Fruit fly (Drosophila melanogaster) whole organism: ENCODE data around the gene Neurl4.

Experiments used
- CG8478 ChIP-seq: fragments of >200 bp; optimal IDR thresholded peaks from 2 replicates; lab custom pipeline; 2018; ENCODE audit warnings: inconsistent platforms
- Dll ChIP-seq: fragments of >200 bp; optimal IDR thresholded peaks from 2 replicates; lab custom pipeline; 2017
- EcR ChIP-seq, 2 experiments: fragments of >200 bp; optimal IDR thresholded peaks; 2 replicates each; lab custom pipeline; 2017; ENCODE audit warnings: missing biosample characterization in 2 of 2, missing genetic modification characterization in 2 of 2, missing genetic modification reagents in 2 of 2
- pan ChIP-seq: fragments of >200 bp; optimal IDR thresholded peaks from 2 replicates; lab custom pipeline; 2017
- psq ChIP-seq: fragments of >200 bp; optimal IDR thresholded peaks from 2 replicates; lab custom pipeline; 2017
- usp ChIP-seq: fragments of >200 bp; optimal IDR thresholded peaks from 2 replicates; lab custom pipeline; 2017; ENCODE audit warnings: missing biosample characterization, missing genetic modification characterization, mixed read lengths

Gene Neurl4

DNA sequence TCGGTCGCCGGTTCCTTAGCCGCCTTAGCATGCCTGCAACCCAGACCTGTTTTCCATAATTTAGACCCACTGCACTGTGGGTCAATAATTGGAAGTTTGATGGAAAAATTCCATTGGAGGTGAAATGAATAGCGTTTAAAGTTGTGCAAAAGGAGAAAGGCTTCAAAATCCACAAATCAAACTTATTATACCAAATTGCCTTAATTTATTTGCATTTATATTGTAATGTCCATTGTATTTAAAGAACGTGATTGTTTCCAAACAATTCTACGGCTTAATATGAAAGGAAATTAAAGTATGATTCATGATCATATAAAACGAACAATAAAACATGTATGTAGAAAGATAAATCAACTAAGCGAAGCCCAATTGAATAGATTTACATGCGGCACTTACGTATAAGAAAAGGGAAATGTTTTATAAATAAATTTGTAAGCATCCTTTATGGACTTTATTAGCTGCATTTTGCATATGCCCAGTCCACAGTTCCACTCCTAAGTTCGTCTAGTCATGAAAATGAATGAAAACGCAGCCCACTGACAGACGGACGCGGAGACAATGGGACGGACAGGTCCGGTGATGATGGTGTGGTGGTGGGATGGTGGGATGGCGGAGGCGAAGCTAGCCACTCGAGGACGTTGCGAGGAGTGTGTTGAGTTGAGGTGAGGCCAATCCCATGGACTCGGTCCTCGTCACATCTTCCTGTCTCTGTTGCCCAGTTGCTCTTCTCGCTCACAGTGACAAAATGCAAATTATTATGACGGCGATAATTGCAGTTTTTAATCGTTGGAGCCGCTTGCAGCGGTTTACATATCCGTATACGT is 13.8 kb upstream of the Neurl4 start:
- no peak for TF ChIP-seq psq (lab: Kevin White, UChicago)

dm6 chr3L:14062702-14063101 is 13.0 kb upstream of the Neurl4 start:
- TF ChIP-seq psq (lab: Kevin White, UChicago) (no peak), Dll (lab: Kevin White, UChicago) (no peak)

- no peak for TF ChIP-seq psq (lab: Kevin White, UChicago)
- no peak for TF ChIP-seq usp
- no peak for TF ChIP-seq pan (lab: Kevin White, UChicago)
- no peak for TF ChIP-seq Dll (lab: Kevin White, UChicago)
- no peak for TF ChIP-seq EcR (GFP tag; optimal IDR thresholded peaks at IDR 0.05; lab: Kevin White, UChicago)
- TF ChIP-seq CG8478 (lab: Kevin White, UChicago) = no peak
These were observed 9.7 kb upstream of the Neurl4 start for dm6 chr3L:14059266-14059974.

DNA sequence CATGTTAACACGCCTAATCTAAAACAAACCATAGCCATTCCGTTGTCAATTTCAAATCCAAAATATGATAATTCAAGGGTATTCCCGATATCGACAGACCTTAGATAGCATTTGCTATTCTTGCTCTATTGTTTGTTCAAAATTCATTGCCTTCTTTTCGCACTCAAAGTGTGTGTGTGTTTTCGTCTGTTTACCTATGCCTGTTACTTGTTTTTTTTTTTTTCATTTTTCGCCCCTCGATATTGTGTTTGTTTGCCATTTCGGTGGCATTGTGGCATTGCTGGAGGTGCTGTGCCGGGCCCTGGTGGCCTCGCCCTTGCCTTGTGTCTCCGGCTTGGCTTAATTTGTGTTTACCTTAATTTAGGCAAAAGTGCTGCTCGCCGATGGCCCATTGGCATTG is 7.1 kb upstream of the Neurl4 start:
- TF ChIP-seq pan (lab: Kevin White, UChicago) (no peak), Dll (lab: Kevin White, UChicago) (no peak), psq (lab: Kevin White, UChicago) (no peak), CG8478 (lab: Kevin White, UChicago) (no peak), usp (no peak), EcR (GFP tag; optimal IDR thresholded peaks at IDR 0.05; lab: Kevin White, UChicago) (no peak)

dm6 chr3L:14055815-14056516 is 6.3 kb upstream of the Neurl4 start:
- TF ChIP-seq Dll (lab: Kevin White, UChicago) = no peak

DNA sequence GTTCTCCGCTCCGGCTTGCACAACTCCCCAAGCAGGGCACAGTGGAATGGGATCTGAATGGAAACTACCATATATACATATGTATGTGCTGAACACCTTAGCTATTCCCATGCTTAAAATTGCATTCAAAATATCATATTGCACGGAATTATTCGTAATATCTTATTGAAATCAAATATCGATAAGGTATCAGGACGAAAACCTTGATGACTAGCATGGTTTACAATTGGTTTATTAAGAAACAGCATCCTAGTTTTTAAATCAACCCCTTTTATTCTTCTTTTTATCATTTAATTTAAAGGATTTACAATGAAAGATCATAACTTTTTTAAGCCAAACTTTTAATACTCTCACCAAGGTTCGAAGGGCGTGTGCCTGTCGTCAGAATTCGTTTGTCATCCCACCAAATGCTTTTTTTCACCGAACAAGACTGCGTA is 5.6 kb upstream of the Neurl4 start:
- TF ChIP-seq EcR (GFP tag; optimal IDR thresholded peaks at IDR 0.05; lab: Kevin White, UChicago) = no peak
- no peak for TF ChIP-seq Dll (lab: Kevin White, UChicago)
- TF ChIP-seq pan (lab: Kevin White, UChicago) = no peak
- no peak for TF ChIP-seq psq (lab: Kevin White, UChicago)
- TF ChIP-seq CG8478 (lab: Kevin White, UChicago) = no peak
- no peak for TF ChIP-seq usp

DNA sequence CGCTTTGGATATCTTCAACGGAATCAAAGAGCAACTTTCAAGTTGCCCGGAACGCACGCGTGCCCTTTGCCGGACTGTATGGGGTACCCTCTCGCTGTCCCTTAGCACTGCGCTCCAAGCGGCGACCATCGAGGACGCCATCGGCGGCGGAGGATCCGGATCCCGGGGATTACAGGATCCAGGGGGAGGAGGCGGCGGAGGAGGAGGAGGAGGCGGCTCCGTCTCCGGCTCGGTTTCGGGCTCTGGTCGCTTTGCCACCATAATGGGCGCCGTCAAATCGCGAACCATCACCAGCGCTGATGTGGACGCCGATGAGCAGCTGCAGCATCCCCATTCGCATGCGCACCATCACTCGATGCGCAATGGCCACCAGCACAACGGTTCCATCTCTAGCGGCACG is 4.1 kb upstream of the Neurl4 start:
- TF ChIP-seq EcR (GFP tag; optimal IDR thresholded peaks at IDR 0.05; lab: Kevin White, UChicago) (no peak), CG8478 (lab: Kevin White, UChicago) (no peak), usp (no peak), Dll (lab: Kevin White, UChicago) (no peak), psq (lab: Kevin White, UChicago) (no peak), pan (lab: Kevin White, UChicago) (no peak)

DNA sequence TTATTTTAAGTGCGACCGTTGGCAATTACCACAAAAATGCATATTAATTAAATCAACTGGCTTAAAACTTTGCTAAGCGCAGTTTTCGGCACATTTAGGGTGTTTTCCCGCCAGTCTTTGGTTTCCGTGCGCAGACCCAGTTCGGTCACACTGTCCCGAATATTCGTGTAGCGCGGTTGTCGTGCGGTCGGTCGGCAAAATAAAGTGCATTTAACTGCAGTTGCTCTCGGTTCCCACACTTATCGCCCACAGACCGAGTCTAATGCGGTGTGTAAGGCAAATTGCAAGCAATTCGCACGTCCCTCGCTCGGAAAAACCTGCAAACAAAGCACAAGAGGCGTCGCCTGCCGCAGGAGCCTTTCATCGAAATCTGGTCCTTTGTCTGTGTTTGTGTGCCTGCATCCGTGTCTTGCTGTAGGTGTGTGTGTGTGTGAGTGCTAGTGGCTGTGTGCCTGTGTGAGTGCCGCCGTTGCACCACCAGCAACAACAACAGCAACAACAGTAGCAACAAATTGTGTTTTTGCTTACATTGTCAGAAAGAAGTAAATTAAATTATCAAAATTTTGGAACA is 3.5 kb upstream of the Neurl4 start, which contains the start of the genes CG13484 and Frl:
Gene CG13484, minus strand, starts transcription at position 7 of the 571 bp plus-strand sequence.
Gene Frl, plus strand, starts transcription at position 143 of the 571 bp plus-strand sequence.
- TF ChIP-seq pan (lab: Kevin White, UChicago) = no peak
- no peak for TF ChIP-seq CG8478 (lab: Kevin White, UChicago)
- no peak for TF ChIP-seq usp

dm6 chr3L:14050944-14051548 is 1.4 kb upstream of the Neurl4 start, which contains the start of gene CG6833:
CG6833 (plus strand) TSS chr3L:14051206.
- TF ChIP-seq Dll (lab: Kevin White, UChicago) (no peak), psq (lab: Kevin White, UChicago) (no peak), CG8478 (lab: Kevin White, UChicago) (no peak), EcR (GFP tag; optimal IDR thresholded peaks at IDR 0.05; lab: Kevin White, UChicago) (no peak), pan (lab: Kevin White, UChicago) (no peak), usp (no peak)

DNA sequence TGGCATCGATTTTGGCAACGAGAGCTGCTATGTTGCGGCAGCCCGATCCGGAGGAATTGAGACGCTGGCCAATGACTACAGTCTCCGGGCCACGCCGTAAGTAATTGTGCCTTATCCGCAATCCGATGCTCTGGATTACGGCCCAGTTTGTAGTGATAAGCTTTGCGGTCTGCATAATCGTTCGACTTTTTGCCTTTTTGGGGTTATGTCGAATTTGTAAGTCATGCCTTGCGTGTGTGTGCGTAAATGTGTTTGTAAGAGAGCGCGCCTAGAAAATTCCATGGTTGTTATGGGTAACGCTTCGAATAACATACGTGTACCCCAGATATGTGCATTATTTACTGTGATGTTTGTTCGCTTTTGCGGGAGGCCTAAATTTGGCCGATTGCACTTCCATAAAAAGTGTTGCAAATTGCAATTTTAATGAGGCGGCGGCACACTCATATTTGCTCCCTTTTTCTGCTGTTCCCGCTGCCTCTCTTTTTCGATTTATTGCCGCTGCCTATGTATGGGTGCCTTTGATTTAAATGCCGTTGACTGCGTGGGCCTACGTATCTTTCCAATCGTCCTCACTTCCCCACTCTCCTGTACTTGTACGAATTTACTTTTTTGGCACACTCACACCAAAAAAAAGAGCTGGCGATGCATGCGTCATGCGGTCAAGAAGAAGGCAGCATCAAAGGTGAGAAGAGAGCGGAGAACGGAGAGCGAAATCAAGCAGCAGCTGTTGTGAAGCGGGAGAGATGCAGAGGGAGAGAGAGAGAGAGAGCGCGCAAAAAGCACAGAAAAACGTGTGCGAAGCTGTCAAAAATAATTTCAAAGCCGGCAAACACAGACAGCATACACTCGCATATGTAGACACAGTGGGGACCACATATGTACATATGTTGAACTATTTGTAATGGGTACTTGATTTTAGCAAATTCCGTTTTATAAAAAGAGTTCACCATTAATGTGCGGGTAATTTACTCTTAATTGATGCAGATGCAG is 11.7 kb downstream of the Neurl4 start:
- TF ChIP-seq pan (lab: Kevin White, UChicago) = no peak
- no peak for TF ChIP-seq usp
- TF ChIP-seq Dll (lab: Kevin White, UChicago) = peak; percentile 71
- no peak for TF ChIP-seq CG8478 (lab: Kevin White, UChicago)
